Worm (Caenorhabditis elegans): ENCODE data around the gene Y37E11B.7.

Gene Y37E11B.7

DNA sequence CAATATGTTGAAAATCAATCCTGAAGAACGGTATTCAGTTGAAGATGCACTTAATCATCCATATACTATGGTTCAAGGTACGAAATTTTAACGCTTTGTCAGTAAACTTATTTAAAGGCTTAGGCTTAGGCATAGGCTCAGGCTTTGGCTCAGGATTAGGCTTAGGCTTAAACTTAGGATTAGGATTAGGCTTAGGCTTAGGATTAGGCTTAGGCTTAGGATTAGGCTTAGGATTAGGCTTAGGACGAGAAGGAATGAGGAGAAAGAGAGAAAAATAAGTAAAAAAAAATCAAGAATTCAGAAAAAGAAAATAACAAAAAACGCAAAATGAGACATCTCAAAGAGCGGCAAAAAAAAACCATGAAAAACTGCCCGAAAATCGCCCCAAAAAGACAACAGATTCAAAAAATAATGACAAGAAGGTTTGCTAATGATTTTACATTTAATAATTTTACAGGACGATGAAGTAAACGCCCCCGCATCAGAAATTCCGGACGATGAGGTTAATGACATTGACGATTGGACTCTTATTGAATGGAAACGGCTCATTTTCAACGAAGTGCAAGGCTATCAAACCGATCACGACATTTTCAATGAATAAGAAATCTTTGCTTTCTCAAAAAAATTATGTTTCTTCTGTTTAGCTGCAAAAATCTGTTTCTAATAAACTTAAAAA, 8.7 kb upstream of the Y37E11B.7 start (continued):
- TF ChIP-seq nhr-25 (tag; optimal IDR thresholded peaks at IDR 0.05; ENCODE audit: borderline replicate concordance, insufficient read depth) (no peak), snpc-4 (tag; optimal IDR thresholded peaks at IDR 0.05) (no peak), snpc-1.2 (GFP tag; IDR thresholded peaks at IDR 0.05) (no peak), sdz-12 (GFP tag; optimal IDR thresholded peaks at IDR 0.05) (no peak), lin-39 (tag; optimal IDR thresholded peaks at IDR 0.05) (no peak), ceh-32 (tag; optimal IDR thresholded peaks at IDR 0.05; ENCODE audit: poor library complexity) (no peak), lin-15B (tag; optimal IDR thresholded peaks at IDR 0.05) (no peak), ctbp-1 (GFP tag; IDR thresholded peaks at IDR 0.05) (no peak), zip-11 (GFP tag; IDR thresholded peaks at IDR 0.05) (no peak), daf-19 (GFP tag; conservative IDR thresholded peaks at IDR 0.05) (no peak), nhr-6 (tag; optimal IDR thresholded peaks at IDR 0.05) (no peak), Y105C5A.15 (GFP tag; IDR thresholded peaks at IDR 0.05) (no peak), duxl-1 (tag; optimal IDR thresholded peaks at IDR 0.05; ENCODE audit: poor library complexity) (no peak), nhr-48 (tag; optimal IDR thresholded peaks at IDR 0.05) (no peak)

DNA sequence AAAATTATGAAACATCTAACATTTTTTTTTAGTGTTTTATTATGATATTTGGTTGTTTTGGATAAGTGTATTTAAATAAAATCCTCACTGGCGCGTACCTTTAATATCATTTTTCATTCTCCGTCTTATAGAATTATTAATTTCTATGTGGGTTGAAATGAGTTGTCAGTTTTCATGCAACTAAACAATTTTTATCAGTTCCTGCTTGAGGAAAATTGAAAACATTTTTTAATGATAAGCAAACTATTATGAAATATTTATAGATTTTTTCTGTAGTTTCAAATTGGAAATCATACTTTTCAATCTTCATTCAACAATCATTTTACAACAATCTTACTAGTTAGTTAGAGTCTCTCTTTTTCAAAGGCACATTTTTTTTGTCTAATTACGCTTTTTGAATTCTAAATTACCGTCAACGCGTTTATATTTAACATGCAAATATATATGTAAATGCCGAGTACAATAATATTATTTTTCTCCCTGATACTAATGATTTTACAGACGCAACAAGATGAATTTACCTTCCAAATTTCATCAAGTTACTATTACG, 6.4 kb upstream of the Y37E11B.7 start, which contains the start of the genes Y37E11B.10 and kgb-2:
TSS of gene Y37E11B.10 (minus strand) at position 182 of the 550 bp plus-strand sequence.
TSS of gene kgb-2 (plus strand) at position 500 of the 550 bp plus-strand sequence.
- TF ChIP-seq mdl-1 (tag; optimal IDR thresholded peaks at IDR 0.05) (no peak), ceh-62 (tag; optimal IDR thresholded peaks at IDR 0.05) (no peak), nhr-28 (tag; optimal IDR thresholded peaks at IDR 0.05) (peak; percentile 67), R02D3.7 (tag; optimal IDR thresholded peaks at IDR 0.05) (no peak), zag-1 (tag; optimal IDR thresholded peaks at IDR 0.05) (no peak), nhr-111 (GFP tag; optimal IDR thresholded peaks at IDR 0.05) (no peak), daf-16 (GFP tag; optimal IDR thresholded peaks at IDR 0.05) (no peak), daf-16 (tag; optimal IDR thresholded peaks at IDR 0.05) (peak; percentile 71), ama-1 (optimal IDR thresholded peaks at IDR 0.05) (no peak), hif-1 (tag; optimal IDR thresholded peaks at IDR 0.05) (no peak), snpc-1.2 (GFP tag; IDR thresholded peaks at IDR 0.05) (no peak), ZK546.5 (tag; optimal IDR thresholded peaks at IDR 0.05) (no peak), madf-5 (GFP tag; IDR thresholded peaks at IDR 0.05) (no peak), mxl-3 (GFP tag; optimal IDR thresholded peaks at IDR 0.05) (no peak), madf-9 (GFP tag; conservative IDR thresholded peaks at IDR 0.05) (no peak), aly-2 (tag; optimal IDR thresholded peaks at IDR 0.05) (no peak), dve-1 (tag; optimal IDR thresholded peaks at IDR 0.05; ENCODE audit: insufficient read depth) (peak; percentile 8), set-16 (GFP tag; IDR thresholded peaks at IDR 0.05) (no peak), ztf-11 (tag; optimal IDR thresholded peaks at IDR 0.05) (no peak), pqm-1 (tag; optimal IDR thresholded peaks at IDR 0.05) (peak; percentile 39)

- TF ChIP-seq mes-2 (tag; optimal IDR thresholded peaks at IDR 0.05; ENCODE audit: poor library complexity, severe bottlenecking) (no peak), spr-3 (GFP tag; optimal IDR thresholded peaks at IDR 0.05) (no peak), ceh-28 (tag; optimal IDR thresholded peaks at IDR 0.05) (no peak), skn-1 (tag; optimal IDR thresholded peaks at IDR 0.05) (no peak), mxl-2 (GFP tag; conservative IDR thresholded peaks at IDR 0.05) (no peak), hmg-1.1 (GFP tag; IDR thresholded peaks at IDR 0.05) (no peak), pha-4 (GFP tag; IDR thresholded peaks at IDR 0.05) (no peak), pha-4 (tag; optimal IDR thresholded peaks at IDR 0.05) (no peak), set-16 (GFP tag; IDR thresholded peaks at IDR 0.05) (peak; percentile 89), lim-7 (GFP tag; IDR thresholded peaks at IDR 0.05) (0 out of 2 replicates have a peak, but pooled peaks have one; percentile 56), zip-11 (GFP tag; IDR thresholded peaks at IDR 0.05) (no peak), pqm-1 (tag; optimal IDR thresholded peaks at IDR 0.05) (no peak)
Observed at ce11 chrIV:3604104-3604503, 4.1 kb upstream of the Y37E11B.7 start.
